Worm (Caenorhabditis elegans) whole organism, L1 larva: Measurements from ENCODE around the gene Y43E12A.2.

ENCODE experiments used
- efl-3 ChIP-seq: fragments of 200-800 bp; sonication (Bioruptor generic); optimal IDR thresholded peaks from 2 replicates; lab custom pipeline; 2018; ENCODE audit warnings: mild to moderate bottlenecking, missing genetic modification characterization, missing compliant biosample characterization
- hpl-2 ChIP-seq: fragments of 150-350 bp; optimal IDR thresholded peaks from 2 replicates; lab custom pipeline; 2014; ENCODE audit warnings: missing biosample characterization, missing genetic modification reagents, missing genetic modification characterization
- lsy-2 ChIP-seq, 2 experiments: fragments of 150-350 bp; optimal IDR thresholded peaks; 2 replicates each; lab custom pipeline; 2014; ENCODE audit warnings: missing biosample characterization in 2 of 2, missing genetic modification characterization in 2 of 2
- mdl-1 ChIP-seq, 2 experiments: fragments of 150-350 bp; optimal IDR thresholded peaks; 2 replicates each; lab custom pipeline; 2014 to 2017; ENCODE audit warnings: missing biosample characterization in 2 of 2, missing genetic modification characterization in 2 of 2, inconsistent platforms in 1 of 2
- pax-3 ChIP-seq: fragments of 200-800 bp; sonication (Bioruptor generic); optimal IDR thresholded peaks from 2 replicates; lab custom pipeline; 2018; ENCODE audit warnings: mild to moderate bottlenecking, missing genetic modification characterization, moderate library complexity, missing compliant biosample characterization
- snu-23 ChIP-seq: sonication (generic microtip); optimal IDR thresholded peaks from 2 replicates; lab custom pipeline; 2016; ENCODE audit warnings: missing genetic modification characterization, missing compliant biosample characterization
- tlp-1 ChIP-seq: fragments of 150-350 bp; optimal IDR thresholded peaks from 2 replicates; lab custom pipeline; 2014; ENCODE audit warnings: missing biosample characterization, missing genetic modification characterization
- unc-62 ChIP-seq: fragments of 150-350 bp; optimal IDR thresholded peaks from 2 replicates; lab custom pipeline; 2014; ENCODE audit warnings: missing biosample characterization, missing genetic modification reagents, missing genetic modification characterization
- unc-86 ChIP-seq: sonication (generic microtip); optimal IDR thresholded peaks from 2 replicates; lab custom pipeline; 2016; ENCODE audit warnings: missing genetic modification characterization, missing compliant biosample characterization
- unc-98 ChIP-seq: fragments of 200-800 bp; sonication (Bioruptor generic); IDR thresholded peaks from 2 replicates; pipeline ENCODE4 v1.3.6; 2022; ENCODE audit warnings: missing genetic modification characterization, missing compliant biosample characterization

DNA sequence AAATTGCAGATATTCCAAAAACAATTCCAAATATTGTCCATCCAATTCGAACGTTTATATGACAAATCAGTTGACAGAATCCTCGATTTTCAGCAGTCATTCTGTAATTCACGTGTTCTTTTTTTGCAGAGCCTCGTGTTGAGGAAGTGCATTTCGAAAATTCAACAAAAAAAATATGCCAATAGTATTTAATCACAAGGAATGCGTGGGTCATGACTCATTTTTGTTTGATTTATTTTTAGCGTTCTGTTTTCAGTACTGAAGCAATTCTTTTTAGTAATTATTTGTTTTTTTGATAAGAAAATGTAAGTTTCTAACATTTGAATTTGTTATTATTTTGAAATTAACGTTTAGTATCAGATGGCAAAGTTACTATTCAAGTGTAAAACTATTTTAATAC is 49.0 kb downstream of the Y43E12A.2 start, which contains the start of gene hrg-4:
- TF ChIP-seq unc-98 (GFP tag; lab: Robert Waterston, UW) = no peak
- TF ChIP-seq pax-3 (tag; lab: Kevin White, UChicago) = no peak
- no peak for TF ChIP-seq unc-86 (tag; lab: Kevin White, UChicago)
- no peak for TF ChIP-seq mdl-1 (tag; optimal IDR thresholded peaks at IDR 0.05; lab: Kevin White, UChicago)
- no peak for TF ChIP-seq unc-62
- TF ChIP-seq snu-23 = no peak
- no peak for TF ChIP-seq tlp-1 (tag; lab: Kevin White, UChicago)
- TF ChIP-seq lsy-2 (tag; optimal IDR thresholded peaks at IDR 0.05; lab: Kevin White, UChicago) = no peak
- no peak for TF ChIP-seq hpl-2 (GFP tag; lab: Kevin White, UChicago)
- no peak for TF ChIP-seq efl-3
